Worm (Caenorhabditis elegans): Measurements from ENCODE around the gene Y59A8A.8.

The Y59A8A.8 gene

DNA sequence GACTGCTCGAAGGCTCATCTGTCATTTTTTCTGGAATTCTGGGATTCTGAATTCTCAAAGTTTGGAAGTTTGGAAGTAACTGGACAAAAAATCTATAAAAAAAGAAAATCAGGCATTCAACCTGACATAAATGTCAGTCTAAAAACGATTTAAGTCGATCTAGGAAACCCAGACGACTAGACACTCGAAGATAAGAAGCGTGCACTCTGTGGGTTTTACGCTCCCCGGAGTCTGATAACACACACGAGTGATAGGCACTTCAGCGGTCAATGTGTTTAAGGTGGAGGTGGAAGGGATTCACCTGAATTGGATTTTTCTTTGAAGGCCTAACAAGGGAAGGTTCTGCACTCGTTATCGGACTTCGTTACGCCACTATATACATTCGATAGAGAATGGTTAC, 23.5 kb downstream of the Y59A8A.8 start, which contains the start of gene C06H5.6 (continued):
- no peak for TF ChIP-seq Y75B8A.6 (GFP tag; IDR thresholded peaks at IDR 0.05)
- TF ChIP-seq pqm-1 (tag; optimal IDR thresholded peaks at IDR 0.05): peak; percentile 67
- no peak for TF ChIP-seq ces-1 (GFP tag; optimal IDR thresholded peaks at IDR 0.05)
- TF ChIP-seq zip-2 (tag; optimal IDR thresholded peaks at IDR 0.05): no peak

DNA sequence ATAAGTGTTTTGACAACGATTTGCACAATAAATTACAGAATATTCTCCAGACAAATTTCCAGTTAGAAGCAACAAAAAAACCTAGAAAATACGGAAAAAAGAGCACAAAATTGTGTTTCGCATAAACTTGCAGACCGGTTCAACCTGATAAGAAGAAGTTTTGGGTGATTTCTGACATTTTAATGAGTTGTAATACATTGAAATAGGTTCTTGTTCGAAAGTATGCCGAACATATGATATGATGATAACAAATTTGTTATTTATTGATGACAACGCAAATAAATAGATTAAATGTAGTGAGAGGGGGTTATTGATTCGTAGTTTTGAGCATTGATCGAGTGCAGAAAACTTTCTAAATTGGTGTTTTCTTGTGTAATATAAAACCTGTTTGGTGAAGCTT, 25.9 kb downstream of the Y59A8A.8 start:
- TF ChIP-seq lin-15B (tag; optimal IDR thresholded peaks at IDR 0.05) (no peak), rbr-2 (tag; optimal IDR thresholded peaks at IDR 0.05) (no peak), daf-8 (GFP tag; IDR thresholded peaks at IDR 0.05) (no peak), mep-1 (tag; optimal IDR thresholded peaks at IDR 0.05) (no peak), jun-1 (tag; optimal IDR thresholded peaks at IDR 0.05) (no peak), nhr-41 (GFP tag; IDR thresholded peaks at IDR 0.05) (no peak), arid-1 (GFP tag; conservative IDR thresholded peaks at IDR 0.05) (no peak), D1046.2 (GFP tag; IDR thresholded peaks at IDR 0.05) (no peak), mes-2 (tag; optimal IDR thresholded peaks at IDR 0.05; ENCODE audit: poor library complexity, severe bottlenecking) (no peak), Y5F2A.4 (GFP tag; optimal IDR thresholded peaks at IDR 0.05) (no peak), snpc-1.2 (GFP tag; IDR thresholded peaks at IDR 0.05) (no peak), lim-7 (GFP tag; IDR thresholded peaks at IDR 0.05) (no peak), Y75B8A.6 (GFP tag; IDR thresholded peaks at IDR 0.05) (no peak), F49E8.2 (tag; optimal IDR thresholded peaks at IDR 0.05; ENCODE audit: borderline replicate concordance) (no peak), lir-3 (tag; optimal IDR thresholded peaks at IDR 0.05) (no peak), nhr-237 (tag; optimal IDR thresholded peaks at IDR 0.05) (no peak), nhr-42 (GFP tag; IDR thresholded peaks at IDR 0.05) (no peak), gei-8 (GFP tag; optimal IDR thresholded peaks at IDR 0.05) (no peak), dve-1 (tag; optimal IDR thresholded peaks at IDR 0.05; ENCODE audit: insufficient read depth) (peak; percentile 46), pqm-1 (tag; optimal IDR thresholded peaks at IDR 0.05) (peak; percentile 43), nhr-28 (tag; optimal IDR thresholded peaks at IDR 0.05) (peak; percentile 67), ceh-20 (GFP tag; IDR thresholded peaks at IDR 0.05) (peak; percentile 49; the same call in 1 of the 2 replicates), vab-7 (GFP tag; IDR thresholded peaks at IDR 0.05) (no peak), nhr-77 (tag; optimal IDR thresholded peaks at IDR 0.05) (no peak), hlh-11 (tag; optimal IDR thresholded peaks at IDR 0.05) (peak; percentile 37), dmd-6 (GFP tag; IDR thresholded peaks at IDR 0.05) (peak; percentile 44), spr-3 (GFP tag; optimal IDR thresholded peaks at IDR 0.05) (no peak), daf-16 (GFP tag; optimal IDR thresholded peaks at IDR 0.05) (no peak), daf-16 (tag; optimal IDR thresholded peaks at IDR 0.05) (peak; percentile 92), lin-29 (GFP tag; IDR thresholded peaks at IDR 0.05) (no peak), zfp-2 (tag; optimal IDR thresholded peaks at IDR 0.05) (no peak), ceh-62 (tag; optimal IDR thresholded peaks at IDR 0.05) (no peak), ceh-44 (GFP tag; IDR thresholded peaks at IDR 0.05) (no peak), php-3 (GFP tag; IDR thresholded peaks at IDR 0.05) (peak; percentile 96), nhr-10 (tag; optimal IDR thresholded peaks at IDR 0.05) (no peak), mdt-29 (GFP tag; IDR thresholded peaks at IDR 0.05) (no peak), unc-62 (GFP tag; optimal IDR thresholded peaks at IDR 0.05 in 1 of 2) (peak in 1 of 2 experiments; percentile 31), unc-62 (tag; optimal IDR thresholded peaks at IDR 0.05) (no peak), zfp-3 (GFP tag; conservative IDR thresholded peaks at IDR 0.05) (no peak), mxl-2 (GFP tag; conservative IDR thresholded peaks at IDR 0.05) (no peak), nhr-11 (tag; optimal IDR thresholded peaks at IDR 0.05) (no peak), saeg-2 (GFP tag; IDR thresholded peaks at IDR 0.05) (no peak), ctbp-1 (GFP tag; IDR thresholded peaks at IDR 0.05) (no peak), nhr-111 (GFP tag; optimal IDR thresholded peaks at IDR 0.05) (no peak), dmd-9 (GFP tag; IDR thresholded peaks at IDR 0.05) (no peak), nhr-102 (tag; optimal IDR thresholded peaks at IDR 0.05) (no peak), nhr-25 (tag; optimal IDR thresholded peaks at IDR 0.05; ENCODE audit: borderline replicate concordance, insufficient read depth) (no peak), F44E2.7 (GFP tag; IDR thresholded peaks at IDR 0.05) (no peak)
